Fruit fly (Drosophila melanogaster): ENCODE results near the gene CG31266.

dm6 chr3R:17121277-17121676 is 11.2 kb upstream of the CG31266 start, which contains the start of gene CG42779:
- TF ChIP-seq topi (GFP tag; optimal IDR thresholded peaks at IDR 0.05) (no peak), Met (GFP tag; optimal IDR thresholded peaks at IDR 0.05) (no peak), CG10669 (GFP tag; optimal IDR thresholded peaks at IDR 0.05) (no peak), CG6808 (GFP tag; optimal IDR thresholded peaks at IDR 0.05) (no peak), dac (GFP tag; optimal IDR thresholded peaks at IDR 0.05) (no peak), CG16779 (tag; optimal IDR thresholded peaks at IDR 0.05) (no peak), CG8319 (GFP tag; optimal IDR thresholded peaks at IDR 0.05) (no peak), Hr38 (GFP tag; optimal IDR thresholded peaks at IDR 0.05) (no peak), Lpt (GFP tag; optimal IDR thresholded peaks at IDR 0.05) (no peak), lz (GFP tag; optimal IDR thresholded peaks at IDR 0.05) (no peak), Blimp-1 (GFP tag; optimal IDR thresholded peaks at IDR 0.05) (no peak), eg (GFP tag; IDR thresholded peaks at IDR 0.05) (no peak), cyc (GFP tag; optimal IDR thresholded peaks at IDR 0.05) (no peak), CG6163 (GFP tag; IDR thresholded peaks at IDR 0.05) (no peak)
